Worm (Caenorhabditis elegans): ENCODE results near the gene srlf-10.

DNA sequence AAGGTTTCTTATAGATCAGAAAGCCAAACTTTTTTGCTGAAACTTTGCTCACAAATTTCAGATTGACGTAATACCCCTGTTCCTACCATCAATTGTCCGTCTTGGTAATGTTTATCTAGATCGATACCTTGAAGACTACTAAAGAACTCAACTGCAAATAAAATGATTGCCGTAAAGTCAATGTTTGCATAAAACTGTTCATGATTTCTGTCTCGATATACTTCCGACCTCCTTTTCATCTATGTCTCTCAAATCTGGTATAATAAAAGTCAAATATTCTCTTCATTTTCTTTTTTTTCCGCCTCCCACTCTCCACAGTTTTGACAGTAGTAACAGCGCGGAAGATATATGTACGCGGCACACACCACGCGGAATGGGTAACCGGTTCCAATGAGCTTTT, 3.5 kb downstream of the srlf-10 start, which contains the start of gene nas-1:
- TF ChIP-seq hmg-4 (GFP tag; optimal IDR thresholded peaks at IDR 0.05) (no peak), scrt-1 (GFP tag; IDR thresholded peaks at IDR 0.05) (no peak), pes-1 (GFP tag; IDR thresholded peaks at IDR 0.05) (no peak), F13C5.2 (tag; optimal IDR thresholded peaks at IDR 0.05) (no peak), ama-1 (optimal IDR thresholded peaks at IDR 0.05) (no peak), sea-1 (GFP tag; conservative IDR thresholded peaks at IDR 0.05) (no peak), ceh-36 (tag; optimal IDR thresholded peaks at IDR 0.05) (no peak), tra-4 (tag; optimal IDR thresholded peaks at IDR 0.05) (no peak), ceh-13 (GFP tag; optimal IDR thresholded peaks at IDR 0.05) (no peak), tbx-11 (GFP tag; IDR thresholded peaks at IDR 0.05) (no peak), flt-1 (GFP tag; IDR thresholded peaks at IDR 0.05) (no peak), hnd-1 (tag; optimal IDR thresholded peaks at IDR 0.05) (no peak), B0310.2 (tag; optimal IDR thresholded peaks at IDR 0.05) (no peak)

Measured in whole organism, early embryonic.